Fruit fly (Drosophila melanogaster) whole organism, embryonic: ENCODE data around the gene dpy.

Source experiments
- Abd-B ChIP-seq: fragments of 200-800 bp; sonication (Bioruptor generic); optimal IDR thresholded peaks from 2 replicates; lab custom pipeline; 2018; ENCODE audit warnings: missing biosample characterization, mild to moderate bottlenecking, missing genetic modification characterization, moderate library complexity
- B-H2 ChIP-seq: fragments of 200-800 bp; sonication (Bioruptor generic); optimal IDR thresholded peaks from 2 replicates; lab custom pipeline; 2018; ENCODE audit warnings: missing biosample characterization, mild to moderate bottlenecking, missing genetic modification characterization
- BEAF-32 ChIP-seq: fragments of 200-800 bp; sonication (Bioruptor generic); optimal IDR thresholded peaks from 3 replicates; lab custom pipeline; 2017; ENCODE audit warnings: missing biosample characterization, missing genetic modification characterization, mild to moderate bottlenecking, moderate library complexity, missing genetic modification reagents
- CG11560 ChIP-seq: fragments of 200-800 bp; sonication (Bioruptor generic); IDR thresholded peaks from 3 replicates; pipeline ENCODE4 v1.3.6; 2022; ENCODE audit warnings: missing biosample characterization, missing genetic modification characterization
- CG12391 ChIP-seq: fragments of 200-800 bp; sonication (Bioruptor generic); optimal IDR thresholded peaks from 3 replicates; lab custom pipeline; 2018; ENCODE audit warnings: missing biosample characterization, mild to moderate bottlenecking, missing genetic modification characterization, moderate library complexity
- CG12659 ChIP-seq: fragments of 200-800 bp; sonication (Bioruptor generic); optimal IDR thresholded peaks from 3 replicates; lab custom pipeline; 2017; ENCODE audit warnings: mild to moderate bottlenecking, missing biosample characterization, missing genetic modification reagents, missing genetic modification characterization
- CG14860 ChIP-seq: fragments of 200-800 bp; sonication (Bioruptor generic); IDR thresholded peaks from 3 replicates; pipeline ENCODE4 v1.3.6; 2022; ENCODE audit warnings: missing biosample characterization, missing genetic modification characterization; ENCODE audit not compliant: partially characterized antibody
- CG15514 ChIP-seq: fragments of 200-800 bp; sonication (Bioruptor generic); optimal IDR thresholded peaks from 3 replicates; lab custom pipeline; 2017; ENCODE audit warnings: missing biosample characterization, missing genetic modification characterization, mild to moderate bottlenecking, moderate library complexity, missing genetic modification reagents
- CG1603 ChIP-seq: fragments of 200-800 bp; sonication (Bioruptor generic); optimal IDR thresholded peaks from 2 replicates; lab custom pipeline; 2019; ENCODE audit warnings: missing biosample characterization, mild to moderate bottlenecking, missing genetic modification characterization, moderate library complexity
- CG1647 ChIP-seq: fragments of 200-800 bp; sonication (Bioruptor generic); optimal IDR thresholded peaks from 3 replicates; lab custom pipeline; 2016; ENCODE audit warnings: missing biosample characterization, missing genetic modification characterization
- CG1832 ChIP-seq: fragments of 200-800 bp; sonication (Bioruptor generic); optimal IDR thresholded peaks from 2 replicates; lab custom pipeline; 2017; ENCODE audit warnings: missing biosample characterization, mild to moderate bottlenecking, missing genetic modification characterization, inconsistent platforms
- CG2116 ChIP-seq: fragments of 200-800 bp; sonication (Bioruptor generic); optimal IDR thresholded peaks from 3 replicates; lab custom pipeline; 2018; ENCODE audit warnings: missing biosample characterization, mild to moderate bottlenecking, missing genetic modification characterization
- CG30020 ChIP-seq: fragments of 200-800 bp; optimal IDR thresholded peaks from 2 replicates; lab custom pipeline; 2019; ENCODE audit warnings: missing biosample characterization, mild to moderate bottlenecking, missing genetic modification characterization, moderate library complexity
- CG32767 ChIP-seq: fragments of 200-800 bp; sonication (Bioruptor generic); IDR thresholded peaks from 2 replicates; pipeline ENCODE4 v1.3.6; 2022; ENCODE audit warnings: missing biosample characterization, missing genetic modification characterization
- CG5180 ChIP-seq: fragments of 200-800 bp; sonication (Bioruptor generic); optimal IDR thresholded peaks from 3 replicates; lab custom pipeline; 2017; ENCODE audit warnings: missing biosample characterization, missing genetic modification characterization, mild to moderate bottlenecking, moderate library complexity, missing genetic modification reagents
- CG6175 ChIP-seq: fragments of 200-800 bp; sonication (Bioruptor generic); IDR thresholded peaks from 3 replicates; pipeline ENCODE4 v1.3.6; 2022; ENCODE audit warnings: missing biosample characterization, missing genetic modification characterization
- CG6654 ChIP-seq: fragments of 200-800 bp; sonication (Bioruptor generic); optimal IDR thresholded peaks from 2 replicates; lab custom pipeline; 2017; ENCODE audit warnings: missing biosample characterization, mild to moderate bottlenecking, missing genetic modification characterization
- CG6791 ChIP-seq: fragments of 200-800 bp; sonication (Bioruptor generic); IDR thresholded peaks from 3 replicates; pipeline ENCODE4 v1.3.6; 2022; ENCODE audit warnings: missing biosample characterization, missing genetic modification characterization; ENCODE audit not compliant: partially characterized antibody
- CG8290 ChIP-seq, 3 experiments: fragments of 200-800 bp; sonication (Bioruptor generic); optimal IDR thresholded peaks; 2 replicates each; lab custom pipeline; 2016 to 2019; ENCODE audit warnings: missing biosample characterization in 3 of 3, missing genetic modification characterization in 3 of 3, mild to moderate bottlenecking in 2 of 3, moderate library complexity in 1 of 3
- CG8924 ChIP-seq: fragments of 200-800 bp; optimal IDR thresholded peaks from 3 replicates; lab custom pipeline; 2019; ENCODE audit warnings: missing biosample characterization, mild to moderate bottlenecking, missing genetic modification characterization, moderate library complexity
- CG9797 ChIP-seq: fragments of 200-800 bp; sonication (Bioruptor generic); optimal IDR thresholded peaks from 3 replicates; lab custom pipeline; 2018; ENCODE audit warnings: missing biosample characterization, mild to moderate bottlenecking, missing genetic modification characterization
- Dref ChIP-seq: fragments of 200-800 bp; sonication (Bioruptor generic); IDR thresholded peaks from 2 replicates; pipeline ENCODE4 v1.3.6; 2022; ENCODE audit warnings: missing biosample characterization, missing genetic modification characterization
- Elba2 ChIP-seq: fragments of 200-800 bp; sonication (Bioruptor generic); optimal IDR thresholded peaks from 3 replicates; lab custom pipeline; 2016; ENCODE audit warnings: missing biosample characterization, missing genetic modification characterization
- Gug ChIP-seq: fragments of 200-800 bp; sonication (Bioruptor generic); IDR thresholded peaks from 4 replicates; pipeline ENCODE4 v1.3.6; 2022; ENCODE audit warnings: missing biosample characterization, missing genetic modification characterization
- HLH4C ChIP-seq: fragments of 200-800 bp; sonication (Bioruptor generic); IDR thresholded peaks from 3 replicates; pipeline ENCODE4 v1.3.6; 2022; ENCODE audit warnings: missing biosample characterization, missing genetic modification characterization; ENCODE audit not compliant: partially characterized antibody
- HmgZ ChIP-seq: fragments of 200-800 bp; sonication (Bioruptor generic); optimal IDR thresholded peaks from 2 replicates; lab custom pipeline; 2018; ENCODE audit warnings: missing biosample characterization, mild to moderate bottlenecking, missing genetic modification characterization
- Lim3 ChIP-seq: fragments of 200-800 bp; sonication (Bioruptor generic); IDR thresholded peaks from 2 replicates; pipeline ENCODE4 v1.3.6; 2022; ENCODE audit warnings: missing biosample characterization, missing genetic modification characterization
- Med ChIP-seq: fragments of 200-800 bp; sonication (Bioruptor generic); peaks from one replicate; lab custom pipeline; 2016; ENCODE audit warnings: missing biosample characterization, missing genetic modification characterization, mild to moderate bottlenecking, inconsistent platforms, moderate library complexity
- Sin3A ChIP-seq: fragments of >200 bp; optimal IDR thresholded peaks from 2 replicates; lab custom pipeline; 2018
- Sry-δ ChIP-seq: fragments of 200-800 bp; sonication (Bioruptor generic); optimal IDR thresholded peaks from 2 replicates; lab custom pipeline; 2016; ENCODE audit warnings: missing biosample characterization, missing genetic modification characterization
- Stat92E ChIP-seq, 3 experiments: fragments of >200 bp in 2 of 3; fragments of 200-800 bp in 1 of 3; sonication (Bioruptor generic) in 1 of 3; optimal IDR thresholded peaks; 2 replicates each; lab custom pipeline; 2017 to 2019; ENCODE audit warnings: missing biosample characterization in 3 of 3, missing genetic modification characterization in 3 of 3, mild to moderate bottlenecking in 1 of 3, moderate library complexity in 1 of 3
- Tbp ChIP-seq: fragments of >200 bp; optimal IDR thresholded peaks from 2 replicates; lab custom pipeline; 2018; ENCODE audit warnings: missing biosample characterization, missing genetic modification characterization
- Xrp1 ChIP-seq: fragments of 200-800 bp; sonication (Bioruptor generic); IDR thresholded peaks from 2 replicates; pipeline ENCODE4 v1.3.6; 2022; ENCODE audit warnings: missing biosample characterization, missing genetic modification characterization
- ase ChIP-seq: fragments of 200-800 bp; sonication (Bioruptor generic); IDR thresholded peaks from 3 replicates; pipeline ENCODE4 v1.3.6; 2022; ENCODE audit warnings: missing biosample characterization, missing genetic modification characterization
- ato ChIP-seq: fragments of 200-800 bp; sonication (Bioruptor generic); IDR thresholded peaks from 2 replicates; pipeline ENCODE4 v1.3.6; 2022; ENCODE audit warnings: missing biosample characterization, missing genetic modification characterization; ENCODE audit not compliant: partially characterized antibody
- chinmo ChIP-seq: fragments of 200-800 bp; sonication (Bioruptor generic); IDR thresholded peaks from 4 replicates; pipeline ENCODE4 v1.3.6; 2022; ENCODE audit warnings: missing biosample characterization, missing genetic modification characterization; ENCODE audit not compliant: partially characterized antibody
- chn ChIP-seq: fragments of 200-800 bp; sonication (Bioruptor generic); optimal IDR thresholded peaks from 2 replicates; lab custom pipeline; 2016; ENCODE audit warnings: missing biosample characterization, missing genetic modification characterization
- cwo ChIP-seq: fragments of 200-800 bp; sonication (Bioruptor generic); optimal IDR thresholded peaks from 3 replicates; lab custom pipeline; 2017; ENCODE audit warnings: missing biosample characterization, missing genetic modification characterization, mild to moderate bottlenecking, moderate library complexity, missing genetic modification reagents
- grau ChIP-seq: fragments of 200-800 bp; optimal IDR thresholded peaks from 3 replicates; lab custom pipeline; 2019; ENCODE audit warnings: missing biosample characterization, mild to moderate bottlenecking, missing genetic modification characterization, moderate library complexity
- mirr ChIP-seq: fragments of 200-800 bp; sonication (Bioruptor generic); optimal IDR thresholded peaks from 3 replicates; lab custom pipeline; 2018; ENCODE audit warnings: missing biosample characterization, mild to moderate bottlenecking, missing genetic modification characterization
- mld ChIP-seq: fragments of 200-800 bp; sonication (Bioruptor generic); IDR thresholded peaks from 3 replicates; pipeline ENCODE4 v1.3.6; 2022; ENCODE audit warnings: missing biosample characterization, missing genetic modification characterization; ENCODE audit not compliant: partially characterized antibody
- nerfin-2 ChIP-seq: fragments of 200-800 bp; sonication (Bioruptor generic); IDR thresholded peaks from 2 replicates; pipeline ENCODE4 v1.3.6; 2022; ENCODE audit warnings: missing biosample characterization, missing genetic modification characterization; ENCODE audit not compliant: partially characterized antibody
- nmo ChIP-seq: fragments of 200-800 bp; sonication (Bioruptor generic); optimal IDR thresholded peaks from 2 replicates; lab custom pipeline; 2018; ENCODE audit warnings: missing biosample characterization, mild to moderate bottlenecking, missing genetic modification characterization, moderate library complexity
- phol ChIP-seq: fragments of 200-800 bp; sonication (Bioruptor generic); optimal IDR thresholded peaks from 3 replicates; lab custom pipeline; 2018; ENCODE audit warnings: missing biosample characterization, mild to moderate bottlenecking, missing genetic modification characterization, moderate library complexity
- sima ChIP-seq: fragments of 200-800 bp; sonication (Bioruptor generic); optimal IDR thresholded peaks from 2 replicates; lab custom pipeline; 2016; ENCODE audit warnings: missing biosample characterization, missing genetic modification characterization
- tna ChIP-seq: fragments of 200-800 bp; sonication (Bioruptor generic); IDR thresholded peaks from 2 replicates; pipeline ENCODE4 v1.3.6; 2022; ENCODE audit warnings: missing biosample characterization, missing genetic modification characterization; ENCODE audit not compliant: partially characterized antibody
- vnd ChIP-seq: fragments of 200-800 bp; sonication (Bioruptor generic); IDR thresholded peaks from 3 replicates; pipeline ENCODE4 v1.3.6; 2022; ENCODE audit warnings: missing biosample characterization, missing genetic modification characterization; ENCODE audit not compliant: partially characterized antibody
- zen2 ChIP-seq: fragments of 200-800 bp; sonication (Bioruptor generic); IDR thresholded peaks from 3 replicates; pipeline ENCODE4 v1.3.6; 2022; ENCODE audit warnings: missing biosample characterization, missing genetic modification characterization; ENCODE audit not compliant: partially characterized antibody

Gene dpy

DNA sequence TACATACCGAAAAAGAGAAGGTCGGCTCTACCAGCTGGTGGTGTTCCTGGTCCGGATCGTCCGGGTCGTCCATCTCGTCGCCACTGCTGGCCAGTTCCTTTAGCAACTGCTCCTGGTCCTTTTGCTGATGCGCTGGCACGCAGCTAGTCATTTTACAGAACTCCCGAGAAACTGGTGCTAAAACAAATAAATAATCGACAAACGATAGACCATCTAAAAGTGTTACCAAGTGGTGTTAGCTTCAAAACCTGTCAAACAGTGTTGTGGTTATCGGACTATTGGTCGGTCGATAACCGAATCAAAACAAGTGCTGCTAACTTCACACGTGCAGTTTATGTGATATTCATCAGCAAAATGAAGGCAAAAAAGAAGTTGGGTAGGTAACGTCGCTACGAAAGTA lies 169.6 kb downstream of the dpy start, which contains the start of the genes morgue and Elp3 (continued):
- no peak for TF ChIP-seq CG8924 (tag; lab: Kevin White, UChicago)
- TF ChIP-seq Abd-B = no peak
- no peak for TF ChIP-seq CG8290 (GFP tag; optimal IDR thresholded peaks at IDR 0.05; lab: Kevin White, UChicago)
- peak in 1 of 2 experiments; percentile 50 for TF ChIP-seq CG8290 (tag; optimal IDR thresholded peaks at IDR 0.05; lab: Kevin White, UChicago)
- peak; percentile 73 for TF ChIP-seq Med (GFP tag; lab: Kevin White, UChicago)
- TF ChIP-seq sima (GFP tag; lab: Kevin White, UChicago) = no peak
- TF ChIP-seq Stat92E (GFP tag; optimal IDR thresholded peaks at IDR 0.05; lab: Kevin White, UChicago) = peak in 1 of 3 experiments; percentile 23
- peak; percentile 86 for TF ChIP-seq Dref
- TF ChIP-seq Sin3A = peak; percentile 53
- peak; percentile 82 for TF ChIP-seq ato (GFP tag; lab: Robert Waterston, UW)
- peak; percentile 61 for TF ChIP-seq Sry-δ
- TF ChIP-seq CG14860 (GFP tag; lab: Robert Waterston, UW) = peak; percentile 72
- TF ChIP-seq phol (tag; lab: Kevin White, UChicago) = peak; percentile 11
- TF ChIP-seq Tbp = no peak
- TF ChIP-seq BEAF-32 (GFP tag; lab: Kevin White, UChicago) = peak; percentile 50
- peak; percentile 49 for TF ChIP-seq CG12659
- peak; percentile 14 for TF ChIP-seq mirr
- TF ChIP-seq nmo (GFP tag; lab: Kevin White, UChicago) = peak; percentile 5
- TF ChIP-seq CG11560 (tag; lab: Robert Waterston, UW) = peak; percentile 60; the same call in 1 of the 3 replicates
- TF ChIP-seq ase (GFP tag; lab: Robert Waterston, UW) = no peak
- TF ChIP-seq chinmo (GFP tag; lab: Robert Waterston, UW) = 0 out of 4 replicates have a peak, but pooled peaks have one; percentile 61
- peak; percentile 71 for TF ChIP-seq CG9797 (GFP tag; lab: Kevin White, UChicago)
- TF ChIP-seq vnd (GFP tag; lab: Robert Waterston, UW) = peak; percentile 66
- peak; percentile 83 for TF ChIP-seq tna (GFP tag; lab: Robert Waterston, UW)
- TF ChIP-seq HLH4C (GFP tag; lab: Robert Waterston, UW) = peak; percentile 87
- TF ChIP-seq CG6175 (GFP tag; lab: Robert Waterston, UW) = no peak
- no peak for TF ChIP-seq Lim3 (GFP tag; lab: Robert Waterston, UW)
- TF ChIP-seq Gug = no peak
- peak; percentile 6 for TF ChIP-seq B-H2 (GFP tag; lab: Kevin White, UChicago)
- no peak for TF ChIP-seq CG1832 (GFP tag; lab: Kevin White, UChicago)
- TF ChIP-seq Xrp1 (GFP tag; lab: Robert Waterston, UW) = 0 out of 2 replicates have a peak, but pooled peaks have one; percentile 6
- peak; percentile 79 for TF ChIP-seq zen2 (GFP tag; lab: Robert Waterston, UW)
- peak; percentile 94 for TF ChIP-seq CG1603
- peak; percentile 51 for TF ChIP-seq CG15514 (GFP tag; lab: Kevin White, UChicago)
- TF ChIP-seq CG12391 (tag; lab: Kevin White, UChicago) = no peak
- no peak for TF ChIP-seq CG6654
- TF ChIP-seq grau (tag; lab: Kevin White, UChicago) = peak; percentile 14
- peak; percentile 26 for TF ChIP-seq HmgZ
- TF ChIP-seq cwo (GFP tag; lab: Kevin White, UChicago) = peak; percentile 45
- TF ChIP-seq CG2116 = peak; percentile 68
- peak; percentile 82 for TF ChIP-seq nerfin-2 (GFP tag; lab: Robert Waterston, UW)
- TF ChIP-seq mld (GFP tag; lab: Robert Waterston, UW) = peak; percentile 89
- peak; percentile 22; the same call in 1 of the 2 replicates for TF ChIP-seq CG32767 (GFP tag; lab: Robert Waterston, UW)
- TF ChIP-seq Elba2 (GFP tag; lab: Kevin White, UChicago) = peak; percentile 56
- TF ChIP-seq CG5180 (GFP tag; lab: Kevin White, UChicago) = no peak
- no peak for TF ChIP-seq chn (GFP tag; lab: Kevin White, UChicago)
- no peak for TF ChIP-seq CG1647 (GFP tag; lab: Kevin White, UChicago)
- peak; percentile 25 for TF ChIP-seq CG30020 (tag; lab: Kevin White, UChicago)
- peak; percentile 77 for TF ChIP-seq CG6791 (GFP tag; lab: Robert Waterston, UW)
